Fruit fly (Drosophila melanogaster) whole organism, embryonic: ENCODE measurements around the gene CG8516.

ENCODE experiments used
- CG10209 ChIP-seq: fragments of 200-800 bp; sonication (Bioruptor generic); optimal IDR thresholded peaks from 3 replicates; lab custom pipeline; 2017; ENCODE audit warnings: missing biosample characterization, mild to moderate bottlenecking, missing genetic modification characterization, missing genetic modification reagents
- CG10366 ChIP-seq: fragments of 200-800 bp; sonication (Bioruptor generic); IDR thresholded peaks from 2 replicates; pipeline ENCODE4 v1.3.6; 2022; ENCODE audit warnings: missing biosample characterization, missing genetic modification characterization
- CG11398 ChIP-seq: fragments of 200-800 bp; sonication (Bioruptor generic); optimal IDR thresholded peaks from 2 replicates; lab custom pipeline; 2016; ENCODE audit warnings: missing biosample characterization, missing genetic modification characterization
- CG12391 ChIP-seq: fragments of 200-800 bp; sonication (Bioruptor generic); optimal IDR thresholded peaks from 3 replicates; lab custom pipeline; 2018; ENCODE audit warnings: missing biosample characterization, mild to moderate bottlenecking, missing genetic modification characterization, moderate library complexity
- CG12942 ChIP-seq: fragments of 200-800 bp; sonication (Bioruptor generic); optimal IDR thresholded peaks from 3 replicates; lab custom pipeline; 2016; ENCODE audit warnings: missing biosample characterization, missing genetic modification characterization
- CG13287 ChIP-seq: fragments of 200-800 bp; sonication (Bioruptor generic); IDR thresholded peaks from 2 replicates; pipeline ENCODE4 v1.3.6; 2022; ENCODE audit warnings: missing biosample characterization, missing genetic modification characterization; ENCODE audit not compliant: partially characterized antibody
- CG17359 ChIP-seq: fragments of 200-800 bp; sonication (Bioruptor generic); optimal IDR thresholded peaks from 3 replicates; lab custom pipeline; 2018; ENCODE audit warnings: missing biosample characterization, mild to moderate bottlenecking, missing genetic modification characterization, moderate library complexity
- CG17361 ChIP-seq: fragments of 200-800 bp; sonication (Bioruptor generic); IDR thresholded peaks from 3 replicates; pipeline ENCODE4 v1.3.6; 2022; ENCODE audit warnings: missing biosample characterization, missing genetic modification characterization
- CG17829 ChIP-seq: fragments of 200-800 bp; optimal IDR thresholded peaks from 2 replicates; lab custom pipeline; 2019; ENCODE audit warnings: missing biosample characterization, mild to moderate bottlenecking, missing genetic modification characterization, moderate library complexity
- CG2120 ChIP-seq: fragments of 200-800 bp; sonication (Bioruptor generic); optimal IDR thresholded peaks from 3 replicates; lab custom pipeline; 2016; ENCODE audit warnings: missing biosample characterization, missing genetic modification characterization
- CG2129 ChIP-seq: fragments of 200-800 bp; sonication (Bioruptor generic); IDR thresholded peaks from 2 replicates; pipeline ENCODE4 v1.3.6; 2022; ENCODE audit warnings: missing biosample characterization, missing genetic modification characterization; ENCODE audit not compliant: partially characterized antibody
- CG2199 ChIP-seq: fragments of 200-800 bp; sonication (Bioruptor generic); IDR thresholded peaks from 3 replicates; pipeline ENCODE4 v1.3.6; 2022; ENCODE audit warnings: missing biosample characterization, missing genetic modification characterization
- CG4424 ChIP-seq: fragments of 200-800 bp; sonication (Bioruptor generic); optimal IDR thresholded peaks from 3 replicates; lab custom pipeline; 2016; ENCODE audit warnings: missing biosample characterization, missing genetic modification characterization
- CG6683 ChIP-seq: fragments of 200-800 bp; sonication (Bioruptor generic); optimal IDR thresholded peaks from 2 replicates; lab custom pipeline; 2017; ENCODE audit warnings: missing biosample characterization, mild to moderate bottlenecking, missing genetic modification characterization, missing genetic modification reagents
- CG7745 ChIP-seq: fragments of 200-800 bp; sonication (Bioruptor generic); optimal IDR thresholded peaks from 2 replicates; lab custom pipeline; 2018; ENCODE audit warnings: missing biosample characterization, mild to moderate bottlenecking, missing genetic modification characterization, moderate library complexity
- CG7928 ChIP-seq: fragments of 200-800 bp; sonication (Bioruptor generic); optimal IDR thresholded peaks from 2 replicates; lab custom pipeline; 2017; ENCODE audit warnings: missing biosample characterization, mild to moderate bottlenecking, missing genetic modification characterization
- CG8359 ChIP-seq: fragments of 200-800 bp; sonication (Bioruptor generic); optimal IDR thresholded peaks from 2 replicates; lab custom pipeline; 2017; ENCODE audit warnings: missing biosample characterization, mild to moderate bottlenecking, missing genetic modification characterization, borderline replicate concordance
- CTCF ChIP-seq: fragments of 200-800 bp; sonication (Bioruptor generic); optimal IDR thresholded peaks from 2 replicates; lab custom pipeline; 2017; ENCODE audit warnings: missing biosample characterization, mild to moderate bottlenecking, missing genetic modification characterization, moderate library complexity
- CrebB ChIP-seq: fragments of 200-800 bp; sonication (Bioruptor generic); optimal IDR thresholded peaks from 3 replicates; lab custom pipeline; 2018; ENCODE audit warnings: missing biosample characterization, mild to moderate bottlenecking, missing genetic modification characterization
- D ChIP-seq, 2 experiments: fragments of 200-800 bp in 1 of 2; fragments of >200 bp in 1 of 2; sonication (Bioruptor generic) in 1 of 2; optimal IDR thresholded peaks; 2 replicates in 1 of 2; 3 replicates in 1 of 2; lab custom pipeline; 2017; ENCODE audit warnings: mild to moderate bottlenecking in 1 of 2, missing biosample characterization in 1 of 2, missing genetic modification characterization in 1 of 2, missing genetic modification reagents in 1 of 2
- Dll ChIP-seq: fragments of 200-800 bp; sonication (Bioruptor generic); IDR thresholded peaks from 4 replicates; pipeline ENCODE4 v1.3.6; 2022; ENCODE audit warnings: missing biosample characterization, missing genetic modification characterization; ENCODE audit not compliant: partially characterized antibody
- E2f1 ChIP-seq: fragments of 200-800 bp; sonication (Bioruptor generic); IDR thresholded peaks from 2 replicates; pipeline ENCODE4 v1.3.6; 2022; ENCODE audit warnings: missing biosample characterization, missing genetic modification characterization
- Fer2 ChIP-seq: fragments of 200-800 bp; sonication (Bioruptor generic); optimal IDR thresholded peaks from 2 replicates; lab custom pipeline; 2018; ENCODE audit warnings: missing biosample characterization, mild to moderate bottlenecking, missing genetic modification characterization, moderate library complexity
- HLH4C ChIP-seq: fragments of 200-800 bp; sonication (Bioruptor generic); IDR thresholded peaks from 3 replicates; pipeline ENCODE4 v1.3.6; 2022; ENCODE audit warnings: missing biosample characterization, missing genetic modification characterization; ENCODE audit not compliant: partially characterized antibody
- HmgZ ChIP-seq: fragments of 200-800 bp; sonication (Bioruptor generic); optimal IDR thresholded peaks from 2 replicates; lab custom pipeline; 2018; ENCODE audit warnings: missing biosample characterization, mild to moderate bottlenecking, missing genetic modification characterization
- MESR4 ChIP-seq: fragments of 200-800 bp; sonication (Bioruptor generic); optimal IDR thresholded peaks from 2 replicates; lab custom pipeline; 2018; ENCODE audit warnings: missing biosample characterization, mild to moderate bottlenecking, missing genetic modification characterization, moderate library complexity
- NC2β ChIP-seq: fragments of 200-800 bp; sonication (Bioruptor generic); optimal IDR thresholded peaks from 2 replicates; lab custom pipeline; 2016; ENCODE audit warnings: missing biosample characterization, missing genetic modification characterization
- Taf1 ChIP-seq: fragments of 200-800 bp; sonication (Bioruptor generic); IDR thresholded peaks from 2 replicates; pipeline ENCODE4 v1.3.6; 2022; ENCODE audit warnings: missing biosample characterization, missing genetic modification characterization
- Trl ChIP-seq, 3 experiments: fragments of >200 bp in 2 of 3; fragments of 200-800 bp in 1 of 3; sonication (Bioruptor generic) in 1 of 3; optimal IDR thresholded peaks; 2 replicates in 1 of 3; 3 replicates in 2 of 3; lab custom pipeline; 2016 to 2017; ENCODE audit warnings: missing biosample characterization in 1 of 3, missing genetic modification characterization in 1 of 3
- ap ChIP-seq: fragments of 200-800 bp; sonication (Bioruptor generic); IDR thresholded peaks from 2 replicates; pipeline ENCODE4 v1.3.6; 2022; ENCODE audit warnings: missing biosample characterization, missing genetic modification characterization
- dpn ChIP-seq, 2 experiments: fragments of 200-800 bp; sonication (Bioruptor generic); optimal IDR thresholded peaks; 3 replicates each; lab custom pipeline; 2016; ENCODE audit warnings: missing biosample characterization in 2 of 2, missing genetic modification characterization in 2 of 2
- dysf ChIP-seq: fragments of 200-800 bp; sonication (Bioruptor generic); IDR thresholded peaks from 3 replicates; pipeline ENCODE4 v1.3.6; 2022; ENCODE audit warnings: missing biosample characterization, missing genetic modification characterization
- ftz-f1 ChIP-seq: fragments of 200-800 bp; sonication (Bioruptor generic); optimal IDR thresholded peaks from 2 replicates; lab custom pipeline; 2016; ENCODE audit warnings: missing biosample characterization, missing genetic modification characterization
- gem ChIP-seq: fragments of 200-800 bp; sonication (Bioruptor generic); optimal IDR thresholded peaks from 2 replicates; lab custom pipeline; 2019; ENCODE audit warnings: missing biosample characterization, mild to moderate bottlenecking, missing genetic modification characterization, moderate library complexity
- hbn ChIP-seq: fragments of 200-800 bp; sonication (Bioruptor generic); IDR thresholded peaks from 2 replicates; pipeline ENCODE4 v1.3.6; 2022; ENCODE audit warnings: missing biosample characterization, missing genetic modification characterization; ENCODE audit not compliant: partially characterized antibody
- ind ChIP-seq: fragments of 200-800 bp; sonication (Bioruptor generic); optimal IDR thresholded peaks from 3 replicates; lab custom pipeline; 2016; ENCODE audit warnings: missing biosample characterization, missing genetic modification characterization
- knrl ChIP-seq: fragments of 200-800 bp; sonication (Bioruptor generic); IDR thresholded peaks from 3 replicates; pipeline ENCODE4 v1.3.6; 2022; ENCODE audit warnings: missing biosample characterization, missing genetic modification characterization; ENCODE audit not compliant: partially characterized antibody
- maf-S ChIP-seq: fragments of 200-800 bp; sonication (Bioruptor generic); optimal IDR thresholded peaks from 2 replicates; lab custom pipeline; 2016; ENCODE audit warnings: missing biosample characterization, missing genetic modification characterization
- mam ChIP-seq: fragments of 200-800 bp; sonication (Bioruptor generic); optimal IDR thresholded peaks from 3 replicates; lab custom pipeline; 2016; ENCODE audit warnings: missing biosample characterization, missing genetic modification characterization
- nerfin-2 ChIP-seq: fragments of 200-800 bp; sonication (Bioruptor generic); IDR thresholded peaks from 2 replicates; pipeline ENCODE4 v1.3.6; 2022; ENCODE audit warnings: missing biosample characterization, missing genetic modification characterization; ENCODE audit not compliant: partially characterized antibody
- repo ChIP-seq: fragments of 200-800 bp; sonication (Bioruptor generic); optimal IDR thresholded peaks from 2 replicates; lab custom pipeline; 2016; ENCODE audit warnings: missing biosample characterization, missing genetic modification characterization
- row ChIP-seq: fragments of 200-800 bp; sonication (Bioruptor generic); IDR thresholded peaks from 3 replicates; pipeline ENCODE4 v1.3.6; 2022; ENCODE audit warnings: missing biosample characterization, missing genetic modification characterization
- schlank ChIP-seq: fragments of 200-800 bp; sonication (Bioruptor generic); optimal IDR thresholded peaks from 2 replicates; lab custom pipeline; 2018; ENCODE audit warnings: missing biosample characterization, mild to moderate bottlenecking, missing genetic modification characterization
- sd ChIP-seq: fragments of 200-800 bp; sonication (Bioruptor generic); optimal IDR thresholded peaks from 3 replicates; lab custom pipeline; 2018; ENCODE audit warnings: missing biosample characterization, mild to moderate bottlenecking, missing genetic modification characterization, moderate library complexity
- sug ChIP-seq: fragments of 200-800 bp; optimal IDR thresholded peaks from 2 replicates; lab custom pipeline; 2019; ENCODE audit warnings: missing biosample characterization, mild to moderate bottlenecking, missing genetic modification characterization, moderate library complexity
- tio ChIP-seq: fragments of 200-800 bp; sonication (Bioruptor generic); optimal IDR thresholded peaks from 2 replicates; lab custom pipeline; 2017; ENCODE audit warnings: missing biosample characterization, missing genetic modification characterization, inconsistent platforms
- vvl ChIP-seq: fragments of 200-800 bp; sonication (Bioruptor generic); IDR thresholded peaks from 2 replicates; pipeline ENCODE4 v1.3.6; 2022; ENCODE audit warnings: missing biosample characterization, missing genetic modification characterization

The CG8516 gene

dm6 chr3R:9759360-9760191, 33.5 kb upstream of the CG8516 start, which contains the start of gene Mpi (continued):
- TF ChIP-seq Fer2 (tag; lab: Kevin White, UChicago) (no peak), ind (peak; percentile 7), knrl (GFP tag; lab: Robert Waterston, UW) (peak; percentile 49; the same call in 2 of the 3 replicates), CG17829 (tag; lab: Kevin White, UChicago) (peak; percentile 50), sd (tag; lab: Kevin White, UChicago) (no peak), CG2120 (GFP tag; lab: Kevin White, UChicago) (peak; percentile 55), CG4424 (GFP tag; lab: Kevin White, UChicago) (peak; percentile 27), CG6683 (GFP tag; lab: Kevin White, UChicago) (no peak), CTCF (no peak), NC2β (GFP tag; lab: Kevin White, UChicago) (no peak), CrebB (peak; percentile 25), nerfin-2 (GFP tag; lab: Robert Waterston, UW) (peak; percentile 31; the same call in 1 of the 2 replicates), dpn (GFP tag; optimal IDR thresholded peaks at IDR 0.05; lab: Kevin White, UChicago) (peak in 1 of 2 experiments; percentile 25), CG17361 (no peak; the same call in 1 of the 3 replicates), row (peak; percentile 92), CG8359 (GFP tag; lab: Kevin White, UChicago) (peak; percentile 100), schlank (tag; lab: Kevin White, UChicago) (no peak), dysf (GFP tag; lab: Robert Waterston, UW) (peak; percentile 17; the same call in 1 of the 3 replicates), CG7745 (tag; lab: Kevin White, UChicago) (peak; percentile 1), hbn (GFP tag; lab: Robert Waterston, UW) (peak; percentile 43; the same call in 1 of the 2 replicates), MESR4 (GFP tag; lab: Kevin White, UChicago) (peak; percentile 83), CG17359 (tag; lab: Kevin White, UChicago) (peak; percentile 33), HmgZ (tag; lab: Kevin White, UChicago) (peak; percentile 37), Taf1 (GFP tag; lab: Robert Waterston, UW) (no peak), gem (tag; lab: Kevin White, UChicago) (no peak), ftz-f1 (GFP tag; lab: Kevin White, UChicago) (peak; percentile 71), maf-S (GFP tag; lab: Kevin White, UChicago) (no peak), CG10209 (GFP tag; lab: Kevin White, UChicago) (no peak), E2f1 (GFP tag; lab: Robert Waterston, UW) (no peak), mam (no peak), CG10366 (GFP tag; lab: Robert Waterston, UW) (peak; percentile 13; the same call in 1 of the 2 replicates), tio (no peak), CG2199 (GFP tag; lab: Robert Waterston, UW) (no peak), CG11398 (no peak), vvl (GFP tag; lab: Robert Waterston, UW) (peak; percentile 53), D (optimal IDR thresholded peaks at IDR 0.05; lab: Kevin White, UChicago) (peak; percentile 21), D (GFP tag; optimal IDR thresholded peaks at IDR 0.05; lab: Kevin White, UChicago) (no peak), CG12942 (peak; percentile 29), HLH4C (GFP tag; lab: Robert Waterston, UW) (no peak; the same call in 1 of the 3 replicates), Trl (optimal IDR thresholded peaks at IDR 0.05; lab: Kevin White, UChicago) (no peak), Trl (GFP tag; optimal IDR thresholded peaks at IDR 0.05; lab: Kevin White, UChicago) (no peak), Dll (peak; percentile 67), ap (GFP tag; lab: Robert Waterston, UW) (no peak), CG13287 (GFP tag; lab: Robert Waterston, UW) (peak; percentile 69), CG12391 (tag; lab: Kevin White, UChicago) (peak; percentile 50), CG7928 (GFP tag; lab: Kevin White, UChicago) (no peak), sug (peak; percentile 56), CG2129 (GFP tag; lab: Robert Waterston, UW) (peak; percentile 45; the same call in 1 of the 2 replicates), repo (no peak)
